Worm (Caenorhabditis elegans) whole organism, L2 larva: ENCODE measurements around the gene scl-27.

ENCODE experiments used
- Y55F3AM.14 ChIP-seq: fragments of 200-800 bp; sonication (Bioruptor generic); optimal IDR thresholded peaks from 2 replicates; lab custom pipeline; 2018; ENCODE audit warnings: mild to moderate bottlenecking, missing genetic modification characterization, missing compliant biosample characterization
- ama-1 ChIP-seq: fragments of 150-350 bp; optimal IDR thresholded peaks from 2 replicates; lab custom pipeline; 2018; ENCODE audit warnings: inconsistent platforms
- ceh-16 ChIP-seq: fragments of 150-350 bp; optimal IDR thresholded peaks from 2 replicates; lab custom pipeline; 2014; ENCODE audit warnings: missing biosample characterization, missing genetic modification characterization
- crh-2 ChIP-seq: sonication (generic microtip); optimal IDR thresholded peaks from 2 replicates; lab custom pipeline; 2017; ENCODE audit warnings: missing biosample characterization, missing genetic modification characterization
- elt-3 ChIP-seq: sonication (generic microtip); optimal IDR thresholded peaks from 2 replicates; lab custom pipeline; 2017; ENCODE audit warnings: missing biosample characterization, missing genetic modification characterization
- lin-13 ChIP-seq: fragments of 150-350 bp; optimal IDR thresholded peaks from 2 replicates; lab custom pipeline; 2014; ENCODE audit warnings: missing biosample characterization, missing genetic modification reagents, missing genetic modification characterization
- lin-39 ChIP-seq: fragments of 150-350 bp; optimal IDR thresholded peaks from 2 replicates; lab custom pipeline; 2014; ENCODE audit warnings: missing biosample characterization, missing genetic modification reagents, missing genetic modification characterization
- lsy-2 ChIP-seq, 2 experiments: fragments of 150-350 bp in 1 of 2; sonication (generic microtip) in 1 of 2; optimal IDR thresholded peaks; 2 replicates each; lab custom pipeline; 2014 to 2017; ENCODE audit warnings: missing biosample characterization in 2 of 2, missing genetic modification characterization in 2 of 2
- nhr-12 ChIP-seq: fragments of 150-350 bp; optimal IDR thresholded peaks from 2 replicates; lab custom pipeline; 2014; ENCODE audit warnings: missing biosample characterization, missing genetic modification characterization
- nhr-25 ChIP-seq: fragments of 150-350 bp; sonication (generic microtip); optimal IDR thresholded peaks from 3 replicates; lab custom pipeline; 2014; ENCODE audit warnings: missing biosample characterization, missing genetic modification characterization
- skn-1 ChIP-seq: sonication (generic microtip); optimal IDR thresholded peaks from 2 replicates; lab custom pipeline; 2017; ENCODE audit warnings: missing biosample characterization, missing genetic modification characterization
- zag-1 ChIP-seq: fragments of 150-350 bp; optimal IDR thresholded peaks from 2 replicates; lab custom pipeline; 2014; ENCODE audit warnings: missing biosample characterization, missing genetic modification characterization

ce11 chrV:450757-451501, 51.1 kb downstream of the scl-27 start, which contains the start of gene nhr-123:
- no peak for TF ChIP-seq crh-2 (tag; lab: Kevin White, UChicago)
- no peak for TF ChIP-seq nhr-25 (tag; lab: Kevin White, UChicago)
- no peak for TF ChIP-seq nhr-12
- no peak for TF ChIP-seq ama-1 (lab: Kevin White, UChicago)
- TF ChIP-seq lin-39 (tag; lab: Kevin White, UChicago): no peak
- no peak for TF ChIP-seq skn-1
- TF ChIP-seq ceh-16: no peak
- TF ChIP-seq Y55F3AM.14 (GFP tag; lab: Kevin White, UChicago): no peak
- TF ChIP-seq zag-1 (tag; lab: Kevin White, UChicago): no peak
- TF ChIP-seq lsy-2 (tag; optimal IDR thresholded peaks at IDR 0.05; lab: Kevin White, UChicago): no peak
- no peak for TF ChIP-seq elt-3 (tag; lab: Kevin White, UChicago)
- TF ChIP-seq lin-13 (GFP tag; lab: Kevin White, UChicago): no peak
